Fruit fly (Drosophila melanogaster) whole organism, embryonic: ENCODE measurements around the gene CG9150.
A peak's percentile ranks its signal among the peaks of the same experiment; 100 is the strongest.

Source experiments
- ATbp ChIP-seq: fragments of 200-800 bp; sonication (Bioruptor generic); optimal IDR thresholded peaks from 2 replicates; lab custom pipeline; 2017; ENCODE audit warnings: missing biosample characterization, mild to moderate bottlenecking, missing genetic modification characterization, missing genetic modification reagents
- Ada2b ChIP-seq: fragments of 200-800 bp; sonication (Bioruptor generic); IDR thresholded peaks from 2 replicates; pipeline ENCODE4 v1.3.6; 2022; ENCODE audit warnings: missing biosample characterization, missing genetic modification characterization
- Aef1 ChIP-seq: fragments of 200-800 bp; sonication (Bioruptor generic); IDR thresholded peaks from 3 replicates; pipeline ENCODE4 v1.3.6; 2022; ENCODE audit warnings: missing biosample characterization, missing genetic modification characterization
- B-H1 ChIP-seq: fragments of 200-800 bp; sonication (Bioruptor generic); IDR thresholded peaks from 3 replicates; pipeline ENCODE4 v1.3.6; 2022; ENCODE audit warnings: missing biosample characterization, missing genetic modification characterization
- CG1024 ChIP-seq: fragments of 200-800 bp; sonication (Bioruptor generic); IDR thresholded peaks from 2 replicates; pipeline ENCODE4 v1.3.6; 2022; ENCODE audit warnings: missing biosample characterization, missing genetic modification characterization
- CG10267 ChIP-seq: fragments of 200-800 bp; sonication (Bioruptor generic); optimal IDR thresholded peaks from 2 replicates; lab custom pipeline; 2018; ENCODE audit warnings: missing biosample characterization, mild to moderate bottlenecking, missing genetic modification characterization, moderate library complexity
- CG10321 ChIP-seq: fragments of 200-800 bp; sonication (Bioruptor generic); IDR thresholded peaks from 2 replicates; pipeline ENCODE4 v1.3.6; 2022; ENCODE audit warnings: missing biosample characterization, missing genetic modification characterization
- CG11247 ChIP-seq: fragments of 200-800 bp; sonication (Bioruptor generic); IDR thresholded peaks from 2 replicates; pipeline ENCODE4 v1.3.6; 2022; ENCODE audit warnings: missing biosample characterization, missing genetic modification characterization
- CG11456 ChIP-seq: fragments of 200-800 bp; sonication (Bioruptor generic); IDR thresholded peaks from 3 replicates; pipeline ENCODE4 v1.3.6; 2022; ENCODE audit warnings: missing biosample characterization, missing genetic modification characterization
- CG11696 ChIP-seq: fragments of 200-800 bp; sonication (Bioruptor generic); IDR thresholded peaks from 2 replicates; pipeline ENCODE4 v1.3.6; 2022; ENCODE audit warnings: missing biosample characterization, missing genetic modification characterization
- CG12299 ChIP-seq: fragments of 200-800 bp; sonication (Bioruptor generic); optimal IDR thresholded peaks from 2 replicates; lab custom pipeline; 2018; ENCODE audit warnings: missing biosample characterization, mild to moderate bottlenecking, missing genetic modification characterization
- CG15479 ChIP-seq: fragments of 200-800 bp; sonication (Bioruptor generic); optimal IDR thresholded peaks from 3 replicates; lab custom pipeline; 2019; ENCODE audit warnings: missing biosample characterization, mild to moderate bottlenecking, missing genetic modification characterization, moderate library complexity
- CG1647 ChIP-seq: fragments of 200-800 bp; sonication (Bioruptor generic); optimal IDR thresholded peaks from 3 replicates; lab custom pipeline; 2016; ENCODE audit warnings: missing biosample characterization, missing genetic modification characterization
- CG17359 ChIP-seq: fragments of 200-800 bp; sonication (Bioruptor generic); optimal IDR thresholded peaks from 3 replicates; lab custom pipeline; 2018; ENCODE audit warnings: missing biosample characterization, mild to moderate bottlenecking, missing genetic modification characterization, moderate library complexity
- CG17829 ChIP-seq: fragments of 200-800 bp; optimal IDR thresholded peaks from 2 replicates; lab custom pipeline; 2019; ENCODE audit warnings: missing biosample characterization, mild to moderate bottlenecking, missing genetic modification characterization, moderate library complexity
- CG18764 ChIP-seq: fragments of 200-800 bp; sonication (Bioruptor generic); optimal IDR thresholded peaks from 3 replicates; lab custom pipeline; 2016; ENCODE audit warnings: missing biosample characterization, missing genetic modification characterization
- CG2129 ChIP-seq: fragments of 200-800 bp; sonication (Bioruptor generic); IDR thresholded peaks from 2 replicates; pipeline ENCODE4 v1.3.6; 2022; ENCODE audit warnings: missing biosample characterization, missing genetic modification characterization; ENCODE audit not compliant: partially characterized antibody
- CG31441 ChIP-seq: fragments of 200-800 bp; sonication (Bioruptor generic); IDR thresholded peaks from 2 replicates; pipeline ENCODE4 v1.3.6; 2022; ENCODE audit warnings: missing biosample characterization, missing genetic modification characterization
- CG32767 ChIP-seq: fragments of 200-800 bp; sonication (Bioruptor generic); IDR thresholded peaks from 2 replicates; pipeline ENCODE4 v1.3.6; 2022; ENCODE audit warnings: missing biosample characterization, missing genetic modification characterization
- CG3281 ChIP-seq: fragments of 200-800 bp; sonication (Bioruptor generic); optimal IDR thresholded peaks from 3 replicates; lab custom pipeline; 2017; ENCODE audit warnings: missing biosample characterization, mild to moderate bottlenecking, missing genetic modification characterization
- CG3995 ChIP-seq: fragments of 200-800 bp; sonication (Bioruptor generic); optimal IDR thresholded peaks from 3 replicates; lab custom pipeline; 2016; ENCODE audit warnings: missing biosample characterization, missing genetic modification characterization
- CG6254 ChIP-seq: fragments of 200-800 bp; sonication (Bioruptor generic); optimal IDR thresholded peaks from 3 replicates; lab custom pipeline; 2017; ENCODE audit warnings: mild to moderate bottlenecking, missing biosample characterization, missing genetic modification reagents, missing genetic modification characterization
- CG6765 ChIP-seq: fragments of 200-800 bp; sonication (Bioruptor generic); optimal IDR thresholded peaks from 3 replicates; lab custom pipeline; 2017; ENCODE audit warnings: missing biosample characterization, mild to moderate bottlenecking, missing genetic modification characterization
- CG8478 ChIP-seq: fragments of >200 bp; optimal IDR thresholded peaks from 2 replicates; lab custom pipeline; 2018
- CG9437 ChIP-seq: fragments of 200-800 bp; sonication (Bioruptor generic); optimal IDR thresholded peaks from 2 replicates; lab custom pipeline; 2018; ENCODE audit warnings: missing biosample characterization, mild to moderate bottlenecking, missing genetic modification characterization
- CoRest ChIP-seq: fragments of 200-800 bp; sonication (Bioruptor generic); optimal IDR thresholded peaks from 3 replicates; lab custom pipeline; 2018; ENCODE audit warnings: missing biosample characterization, mild to moderate bottlenecking, missing genetic modification characterization, moderate library complexity
- CrebB ChIP-seq: fragments of 200-800 bp; sonication (Bioruptor generic); optimal IDR thresholded peaks from 3 replicates; lab custom pipeline; 2018; ENCODE audit warnings: missing biosample characterization, mild to moderate bottlenecking, missing genetic modification characterization
- Dip2 ChIP-seq: fragments of 200-800 bp; sonication (Bioruptor generic); IDR thresholded peaks from 2 replicates; pipeline ENCODE4 v1.3.6; 2022; ENCODE audit warnings: missing biosample characterization, missing genetic modification characterization
- Ets65A ChIP-seq: fragments of 200-800 bp; sonication (Bioruptor generic); peaks from one replicate; lab custom pipeline; 2016; ENCODE audit warnings: missing biosample characterization, missing genetic modification characterization
- Fer2 ChIP-seq: fragments of 200-800 bp; sonication (Bioruptor generic); optimal IDR thresholded peaks from 2 replicates; lab custom pipeline; 2018; ENCODE audit warnings: missing biosample characterization, mild to moderate bottlenecking, missing genetic modification characterization, moderate library complexity
- Hand ChIP-seq: fragments of 200-800 bp; sonication (Bioruptor generic); optimal IDR thresholded peaks from 2 replicates; lab custom pipeline; 2017; ENCODE audit warnings: mild to moderate bottlenecking, missing biosample characterization, missing genetic modification reagents, missing genetic modification characterization
- Hmx ChIP-seq: fragments of 200-800 bp; sonication (Bioruptor generic); optimal IDR thresholded peaks from 2 replicates; lab custom pipeline; 2016; ENCODE audit warnings: missing biosample characterization, missing genetic modification characterization
- Optix ChIP-seq: fragments of 200-800 bp; sonication (Bioruptor generic); IDR thresholded peaks from 3 replicates; pipeline ENCODE4 v1.3.6; 2022; ENCODE audit warnings: missing biosample characterization, missing genetic modification characterization
- Side ChIP-seq: fragments of 200-800 bp; sonication (Bioruptor generic); optimal IDR thresholded peaks from 2 replicates; lab custom pipeline; 2016; ENCODE audit warnings: missing biosample characterization, missing genetic modification characterization
- Sin3A ChIP-seq: fragments of >200 bp; optimal IDR thresholded peaks from 2 replicates; lab custom pipeline; 2018
- Tbp ChIP-seq: fragments of >200 bp; optimal IDR thresholded peaks from 2 replicates; lab custom pipeline; 2018; ENCODE audit warnings: missing biosample characterization, missing genetic modification characterization
- Usf ChIP-seq: fragments of 200-800 bp; sonication (Bioruptor generic); optimal IDR thresholded peaks from 2 replicates; lab custom pipeline; 2017; ENCODE audit warnings: missing genotype, missing biosample characterization, missing genetic modification characterization
- ap ChIP-seq: fragments of 200-800 bp; sonication (Bioruptor generic); IDR thresholded peaks from 2 replicates; pipeline ENCODE4 v1.3.6; 2022; ENCODE audit warnings: missing biosample characterization, missing genetic modification characterization
- bab2 ChIP-seq: fragments of 200-800 bp; sonication (Bioruptor generic); optimal IDR thresholded peaks from 2 replicates; lab custom pipeline; 2016; ENCODE audit warnings: missing biosample characterization, missing genetic modification characterization
- bcd ChIP-seq: fragments of 200-800 bp; sonication (Bioruptor generic); optimal IDR thresholded peaks from 2 replicates; lab custom pipeline; 2017; ENCODE audit warnings: missing biosample characterization, mild to moderate bottlenecking, missing genetic modification characterization
- ci ChIP-seq: fragments of 200-800 bp; sonication (Bioruptor generic); IDR thresholded peaks from 3 replicates; pipeline ENCODE4 v1.3.6; 2022; ENCODE audit warnings: missing biosample characterization, missing genetic modification characterization
- croc ChIP-seq: fragments of 200-800 bp; sonication (Bioruptor generic); conservative IDR thresholded peaks from 3 replicates; pipeline ENCODE4 v1.3.6; 2022; ENCODE audit warnings: missing biosample characterization, missing genetic modification characterization
- disco-r ChIP-seq: fragments of 200-800 bp; sonication (Bioruptor generic); optimal IDR thresholded peaks from 2 replicates; lab custom pipeline; 2016; ENCODE audit warnings: missing biosample characterization, missing genetic modification characterization
- ken ChIP-seq: fragments of 200-800 bp; sonication (Bioruptor generic); IDR thresholded peaks from 3 replicates; pipeline ENCODE4 v1.3.6; 2022; ENCODE audit warnings: missing biosample characterization, missing genetic modification characterization
- kni ChIP-seq: fragments of 200-800 bp; sonication (Bioruptor generic); optimal IDR thresholded peaks from 3 replicates; lab custom pipeline; 2017; ENCODE audit warnings: mild to moderate bottlenecking, missing biosample characterization, missing genetic modification reagents, missing genetic modification characterization
- lab ChIP-seq: fragments of 200-800 bp; sonication (Bioruptor generic); optimal IDR thresholded peaks from 3 replicates; lab custom pipeline; 2017; ENCODE audit warnings: missing biosample characterization, missing genetic modification characterization, mild to moderate bottlenecking, moderate library complexity, missing genetic modification reagents
- oc ChIP-seq: fragments of 200-800 bp; sonication (Bioruptor generic); optimal IDR thresholded peaks from 2 replicates; lab custom pipeline; 2018; ENCODE audit warnings: missing biosample characterization, mild to moderate bottlenecking, missing genetic modification characterization, moderate library complexity
- onecut ChIP-seq: fragments of 200-800 bp; sonication (Bioruptor generic); IDR thresholded peaks from 2 replicates; pipeline ENCODE4 v1.3.6; 2022; ENCODE audit warnings: missing biosample characterization, missing genetic modification characterization
- pum ChIP-seq: fragments of 200-800 bp; sonication (Bioruptor generic); optimal IDR thresholded peaks from 2 replicates; lab custom pipeline; 2016; ENCODE audit warnings: missing biosample characterization, missing genetic modification characterization
- slou ChIP-seq: fragments of 200-800 bp; sonication (Bioruptor generic); optimal IDR thresholded peaks from 3 replicates; lab custom pipeline; 2016; ENCODE audit warnings: missing biosample characterization, missing genetic modification characterization
- vnd ChIP-seq: fragments of 200-800 bp; sonication (Bioruptor generic); IDR thresholded peaks from 3 replicates; pipeline ENCODE4 v1.3.6; 2022; ENCODE audit warnings: missing biosample characterization, missing genetic modification characterization; ENCODE audit not compliant: partially characterized antibody

Gene CG9150

dm6 chr2L:6062382-6063082, 5.9 kb downstream of the CG9150 start, which contains the start of the genes ND-51 and CG13994 (continued):
- peak; percentile 90 for TF ChIP-seq CoRest (tag; lab: Kevin White, UChicago)
- peak; percentile 83 for TF ChIP-seq CG1647 (GFP tag; lab: Kevin White, UChicago)
- 0 out of 2 replicates have a peak, but pooled peaks have one; percentile 11 for TF ChIP-seq CG2129
- peak; percentile 70 for TF ChIP-seq B-H1
- peak; percentile 82 for TF ChIP-seq CG1024 (GFP tag; lab: Robert Waterston, UW)
- TF ChIP-seq kni (GFP tag; lab: Kevin White, UChicago): peak; percentile 75
- no peak for TF ChIP-seq CG8478 (lab: Kevin White, UChicago)
- peak; percentile 59; the same call in 1 of the 2 replicates for TF ChIP-seq CG32767 (GFP tag; lab: Robert Waterston, UW)
- peak; percentile 47; the same call in 1 of the 2 replicates for TF ChIP-seq ap (GFP tag; lab: Robert Waterston, UW)
- peak; percentile 87 for TF ChIP-seq Sin3A (lab: Kevin White, UChicago)
- TF ChIP-seq Hmx (GFP tag; lab: Kevin White, UChicago): peak; percentile 62
- peak; percentile 41; the same call in 1 of the 2 replicates for TF ChIP-seq onecut (GFP tag; lab: Robert Waterston, UW)
- peak; percentile 86 for TF ChIP-seq CG11456 (GFP tag; lab: Robert Waterston, UW)
- peak; percentile 91 for TF ChIP-seq bab2 (GFP tag; lab: Kevin White, UChicago)
- no peak for TF ChIP-seq vnd (GFP tag; lab: Robert Waterston, UW)
- TF ChIP-seq CrebB: peak; percentile 35
- peak; percentile 75 for TF ChIP-seq Aef1 (GFP tag; lab: Robert Waterston, UW)
- peak; percentile 69 for TF ChIP-seq croc (GFP tag; lab: Robert Waterston, UW)
- peak; percentile 82 for TF ChIP-seq CG17359 (tag; lab: Kevin White, UChicago)
- TF ChIP-seq CG18764 (GFP tag; lab: Kevin White, UChicago): peak; percentile 70
- TF ChIP-seq Fer2 (tag; lab: Kevin White, UChicago): peak; percentile 82
- TF ChIP-seq bcd (GFP tag; lab: Kevin White, UChicago): peak; percentile 86
- peak; percentile 87 for TF ChIP-seq lab
- TF ChIP-seq oc (tag; lab: Kevin White, UChicago): peak; percentile 78
- TF ChIP-seq CG17829 (tag; lab: Kevin White, UChicago): peak; percentile 88
- peak; percentile 86 for TF ChIP-seq ci (GFP tag; lab: Robert Waterston, UW)
- TF ChIP-seq ken (GFP tag; lab: Robert Waterston, UW): peak; percentile 81
- 0 out of 2 replicates have a peak, but pooled peaks have one; percentile 16 for TF ChIP-seq CG11696 (GFP tag; lab: Robert Waterston, UW)
- peak; percentile 85 for TF ChIP-seq CG12299
- TF ChIP-seq CG3995 (GFP tag; lab: Kevin White, UChicago): peak; percentile 46
- no peak for TF ChIP-seq ATbp (GFP tag; lab: Kevin White, UChicago)
- TF ChIP-seq CG3281 (GFP tag; lab: Kevin White, UChicago): peak; percentile 80
- TF ChIP-seq Optix: peak; percentile 64; the same call in 2 of the 3 replicates
- TF ChIP-seq CG11247: peak; percentile 66
- TF ChIP-seq Side: peak; percentile 82
- TF ChIP-seq CG15479 (GFP tag; lab: Kevin White, UChicago): peak; percentile 50
- TF ChIP-seq Tbp (GFP tag; lab: Kevin White, UChicago): no peak
- no peak for TF ChIP-seq CG10321 (GFP tag; lab: Robert Waterston, UW)
- no peak for TF ChIP-seq Hand (GFP tag; lab: Kevin White, UChicago)
- no peak for TF ChIP-seq Dip2 (GFP tag; lab: Robert Waterston, UW)
- peak; percentile 99 for TF ChIP-seq Ets65A (GFP tag; lab: Kevin White, UChicago)
- peak; percentile 55 for TF ChIP-seq CG9437 (GFP tag; lab: Kevin White, UChicago)
- no peak for TF ChIP-seq CG31441 (GFP tag; lab: Robert Waterston, UW)
- TF ChIP-seq CG6765: no peak
- peak; percentile 85 for TF ChIP-seq Ada2b (GFP tag; lab: Robert Waterston, UW)
- peak; percentile 84 for TF ChIP-seq slou (GFP tag; lab: Kevin White, UChicago)
- TF ChIP-seq pum (GFP tag; lab: Kevin White, UChicago): peak; percentile 90
- TF ChIP-seq CG6254: peak; percentile 63
- TF ChIP-seq disco-r: peak; percentile 50
- peak; percentile 54 for TF ChIP-seq Usf (GFP tag; lab: Kevin White, UChicago)
- peak; percentile 79 for TF ChIP-seq CG10267
